Fruit fly (Drosophila melanogaster) whole organism, embryonic: Measurements from ENCODE around the gene Ir94a.

Experiments used
- ATbp ChIP-seq: fragments of 200-800 bp; sonication (Bioruptor generic); optimal IDR thresholded peaks from 2 replicates; lab custom pipeline; 2017; ENCODE audit warnings: missing biosample characterization, mild to moderate bottlenecking, missing genetic modification characterization, missing genetic modification reagents
- BtbVII ChIP-seq: fragments of 200-800 bp; sonication (Bioruptor generic); optimal IDR thresholded peaks from 3 replicates; lab custom pipeline; 2017; ENCODE audit warnings: missing biosample characterization, mild to moderate bottlenecking, missing genetic modification characterization
- CG10431 ChIP-seq: fragments of 200-800 bp; sonication (Bioruptor generic); optimal IDR thresholded peaks from 3 replicates; lab custom pipeline; 2018; ENCODE audit warnings: missing biosample characterization, mild to moderate bottlenecking, missing genetic modification characterization
- CG13123 ChIP-seq: fragments of 200-800 bp; sonication (Bioruptor generic); optimal IDR thresholded peaks from 2 replicates; lab custom pipeline; 2016; ENCODE audit warnings: missing biosample characterization, missing genetic modification characterization
- CG14014 ChIP-seq: fragments of 200-800 bp; sonication (Bioruptor generic); IDR thresholded peaks from 2 replicates; pipeline ENCODE4 v1.3.6; 2022; ENCODE audit warnings: missing biosample characterization, missing genetic modification characterization
- CG15011 ChIP-seq: fragments of 200-800 bp; sonication (Bioruptor generic); optimal IDR thresholded peaks from 3 replicates; lab custom pipeline; 2018; ENCODE audit warnings: missing biosample characterization, mild to moderate bottlenecking, missing genetic modification characterization
- CG15514 ChIP-seq: fragments of 200-800 bp; sonication (Bioruptor generic); optimal IDR thresholded peaks from 3 replicates; lab custom pipeline; 2017; ENCODE audit warnings: missing biosample characterization, missing genetic modification characterization, mild to moderate bottlenecking, moderate library complexity, missing genetic modification reagents
- CG16779 ChIP-seq: fragments of 200-800 bp; sonication (Bioruptor generic); IDR thresholded peaks from 2 replicates; pipeline ENCODE4 v1.3.6; 2022; ENCODE audit warnings: missing biosample characterization, missing genetic modification characterization
- CG17912 ChIP-seq: fragments of 200-800 bp; sonication (Bioruptor generic); optimal IDR thresholded peaks from 2 replicates; lab custom pipeline; 2018; ENCODE audit warnings: missing biosample characterization, mild to moderate bottlenecking, missing genetic modification characterization
- CG1792 ChIP-seq: fragments of 200-800 bp; sonication (Bioruptor generic); optimal IDR thresholded peaks from 2 replicates; lab custom pipeline; 2016; ENCODE audit warnings: missing biosample characterization, missing genetic modification characterization
- CG2120 ChIP-seq: fragments of 200-800 bp; sonication (Bioruptor generic); optimal IDR thresholded peaks from 3 replicates; lab custom pipeline; 2016; ENCODE audit warnings: missing biosample characterization, missing genetic modification characterization
- CG2199 ChIP-seq: fragments of 200-800 bp; sonication (Bioruptor generic); IDR thresholded peaks from 3 replicates; pipeline ENCODE4 v1.3.6; 2022; ENCODE audit warnings: missing biosample characterization, missing genetic modification characterization
- CG6175 ChIP-seq: fragments of 200-800 bp; sonication (Bioruptor generic); IDR thresholded peaks from 3 replicates; pipeline ENCODE4 v1.3.6; 2022; ENCODE audit warnings: missing biosample characterization, missing genetic modification characterization
- CkIIα-i1 ChIP-seq: fragments of 200-800 bp; sonication (Bioruptor generic); IDR thresholded peaks from 2 replicates; pipeline ENCODE4 v1.3.6; 2022; ENCODE audit warnings: missing biosample characterization, missing genetic modification characterization
- D ChIP-seq, 2 experiments: fragments of 200-800 bp in 1 of 2; fragments of >200 bp in 1 of 2; sonication (Bioruptor generic) in 1 of 2; optimal IDR thresholded peaks; 2 replicates in 1 of 2; 3 replicates in 1 of 2; lab custom pipeline; 2017; ENCODE audit warnings: mild to moderate bottlenecking in 1 of 2, missing biosample characterization in 1 of 2, missing genetic modification characterization in 1 of 2, missing genetic modification reagents in 1 of 2
- Dll ChIP-seq: fragments of 200-800 bp; sonication (Bioruptor generic); IDR thresholded peaks from 4 replicates; pipeline ENCODE4 v1.3.6; 2022; ENCODE audit warnings: missing biosample characterization, missing genetic modification characterization; ENCODE audit not compliant: partially characterized antibody
- Gug ChIP-seq: fragments of 200-800 bp; sonication (Bioruptor generic); IDR thresholded peaks from 4 replicates; pipeline ENCODE4 v1.3.6; 2022; ENCODE audit warnings: missing biosample characterization, missing genetic modification characterization
- Med ChIP-seq: fragments of 200-800 bp; sonication (Bioruptor generic); peaks from one replicate; lab custom pipeline; 2016; ENCODE audit warnings: missing biosample characterization, missing genetic modification characterization, mild to moderate bottlenecking, inconsistent platforms, moderate library complexity
- bsh ChIP-seq, 2 experiments: fragments of 200-800 bp; sonication (Bioruptor generic); optimal IDR thresholded peaks; 2 replicates each; lab custom pipeline; 2017 to 2018; ENCODE audit warnings: mild to moderate bottlenecking in 2 of 2, missing biosample characterization in 2 of 2, missing genetic modification characterization in 2 of 2, moderate library complexity in 1 of 2
- chm ChIP-seq: fragments of 200-800 bp; sonication (Bioruptor generic); IDR thresholded peaks from 2 replicates; pipeline ENCODE4 v1.3.6; 2022; ENCODE audit warnings: missing biosample characterization, missing genetic modification characterization
- ci ChIP-seq: fragments of 200-800 bp; sonication (Bioruptor generic); IDR thresholded peaks from 3 replicates; pipeline ENCODE4 v1.3.6; 2022; ENCODE audit warnings: missing biosample characterization, missing genetic modification characterization
- crol ChIP-seq: fragments of 200-800 bp; sonication (Bioruptor generic); IDR thresholded peaks from 2 replicates; pipeline ENCODE4 v1.3.6; 2022; ENCODE audit warnings: missing biosample characterization, missing genetic modification characterization
- crp ChIP-seq, 2 experiments: fragments of 200-800 bp; sonication (Bioruptor generic); optimal IDR thresholded peaks; 2 replicates in 1 of 2; 3 replicates in 1 of 2; lab custom pipeline; 2017; ENCODE audit warnings: missing biosample characterization in 2 of 2, missing genetic modification characterization in 2 of 2, mild to moderate bottlenecking in 1 of 2, moderate library complexity in 1 of 2
- dysf ChIP-seq: fragments of 200-800 bp; sonication (Bioruptor generic); IDR thresholded peaks from 3 replicates; pipeline ENCODE4 v1.3.6; 2022; ENCODE audit warnings: missing biosample characterization, missing genetic modification characterization
- esg ChIP-seq: fragments of 200-800 bp; sonication (Bioruptor generic); conservative IDR thresholded peaks from 2 replicates; pipeline ENCODE4 v1.3.6; 2022; ENCODE audit warnings: missing biosample characterization, missing genetic modification characterization
- gcm ChIP-seq: fragments of 200-800 bp; sonication (Bioruptor generic); optimal IDR thresholded peaks from 2 replicates; lab custom pipeline; 2019; ENCODE audit warnings: missing biosample characterization, mild to moderate bottlenecking, missing genetic modification characterization, moderate library complexity
- gsb-n ChIP-seq: fragments of 200-800 bp; sonication (Bioruptor generic); optimal IDR thresholded peaks from 3 replicates; lab custom pipeline; 2018; ENCODE audit warnings: missing biosample characterization, mild to moderate bottlenecking, missing genetic modification characterization
- gt ChIP-seq: fragments of 200-800 bp; sonication (Bioruptor generic); IDR thresholded peaks from 2 replicates; pipeline ENCODE4 v1.3.6; 2022; ENCODE audit warnings: missing biosample characterization, missing genetic modification characterization
- nerfin-1 ChIP-seq: fragments of 200-800 bp; sonication (Bioruptor generic); optimal IDR thresholded peaks from 3 replicates; lab custom pipeline; 2019; ENCODE audit warnings: missing biosample characterization, mild to moderate bottlenecking, missing genetic modification characterization, moderate library complexity
- oc ChIP-seq: fragments of 200-800 bp; sonication (Bioruptor generic); optimal IDR thresholded peaks from 2 replicates; lab custom pipeline; 2018; ENCODE audit warnings: missing biosample characterization, mild to moderate bottlenecking, missing genetic modification characterization, moderate library complexity
- sd ChIP-seq: fragments of 200-800 bp; sonication (Bioruptor generic); optimal IDR thresholded peaks from 3 replicates; lab custom pipeline; 2018; ENCODE audit warnings: missing biosample characterization, mild to moderate bottlenecking, missing genetic modification characterization, moderate library complexity
- sens ChIP-seq: fragments of 200-800 bp; sonication (Bioruptor generic); peaks from one replicate; lab custom pipeline; 2016; ENCODE audit warnings: missing biosample characterization, missing genetic modification characterization
- sens-2 ChIP-seq: fragments of 200-800 bp; sonication (Bioruptor generic); IDR thresholded peaks from 2 replicates; pipeline ENCODE4 v1.3.6; 2022; ENCODE audit warnings: missing biosample characterization, missing genetic modification characterization
- sima ChIP-seq: fragments of 200-800 bp; sonication (Bioruptor generic); optimal IDR thresholded peaks from 2 replicates; lab custom pipeline; 2016; ENCODE audit warnings: missing biosample characterization, missing genetic modification characterization
- tgo ChIP-seq: fragments of 200-800 bp; sonication (Bioruptor generic); IDR thresholded peaks from 3 replicates; pipeline ENCODE4 v1.3.6; 2022; ENCODE audit warnings: missing biosample characterization, missing genetic modification characterization
- wor ChIP-seq: fragments of 200-800 bp; sonication (Bioruptor generic); IDR thresholded peaks from 2 replicates; pipeline ENCODE4 v1.3.6; 2022; ENCODE audit warnings: missing biosample characterization, missing genetic modification characterization
- z ChIP-seq: fragments of 200-800 bp; sonication (Bioruptor generic); IDR thresholded peaks from 3 replicates; pipeline ENCODE4 v1.3.6; 2022; ENCODE audit warnings: missing biosample characterization, missing genetic modification characterization
- zen ChIP-seq: fragments of 200-800 bp; sonication (Bioruptor generic); optimal IDR thresholded peaks from 3 replicates; lab custom pipeline; 2018; ENCODE audit warnings: missing biosample characterization, mild to moderate bottlenecking, missing genetic modification characterization, moderate library complexity

The Ir94a gene

DNA sequence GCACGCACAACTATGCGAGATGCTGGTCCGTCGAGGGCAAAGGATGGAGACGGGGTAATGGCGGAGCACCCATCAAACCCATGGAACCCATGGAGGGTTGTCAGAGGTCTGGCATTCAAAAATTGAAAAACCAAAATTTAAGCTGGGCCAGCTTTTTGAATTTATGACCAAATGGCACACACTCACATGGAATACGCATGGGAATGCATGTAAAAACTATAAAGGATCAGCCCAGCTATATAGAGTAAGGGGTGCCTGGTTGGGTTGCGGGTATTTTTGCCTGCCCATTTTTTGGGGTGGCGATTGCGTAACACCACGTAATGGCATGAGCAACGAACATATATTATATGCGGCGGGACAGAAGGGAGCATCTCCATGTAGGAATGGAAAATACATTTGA lies 39.2 kb downstream of the Ir94a start:
- TF ChIP-seq sd (tag; lab: Kevin White, UChicago): peak; percentile 50
- peak; percentile 96 for TF ChIP-seq nerfin-1 (tag; lab: Kevin White, UChicago)
- peak; percentile 8 for TF ChIP-seq oc (tag; lab: Kevin White, UChicago)
- 0 out of 3 replicates have a peak, but pooled peaks have one; percentile 14 for TF ChIP-seq CG2199
- no peak for TF ChIP-seq CkIIα-i1 (GFP tag; lab: Robert Waterston, UW)
- peak; percentile 3 for TF ChIP-seq Med (GFP tag; lab: Kevin White, UChicago)
- TF ChIP-seq crol (GFP tag; lab: Robert Waterston, UW): 0 out of 2 replicates have a peak, but pooled peaks have one; percentile 30
- peak; percentile 18 for TF ChIP-seq CG10431 (GFP tag; lab: Kevin White, UChicago)
- 0 out of 3 replicates have a peak, but pooled peaks have one; percentile 14 for TF ChIP-seq dysf (GFP tag; lab: Robert Waterston, UW)
- TF ChIP-seq CG14014 (GFP tag; lab: Robert Waterston, UW): no peak
- TF ChIP-seq CG1792 (GFP tag; lab: Kevin White, UChicago): no peak
- TF ChIP-seq CG6175 (GFP tag; lab: Robert Waterston, UW): no peak
- no peak for TF ChIP-seq esg (GFP tag; lab: Robert Waterston, UW)
- peak; percentile 22 for TF ChIP-seq sens (GFP tag; lab: Kevin White, UChicago)
- TF ChIP-seq wor (GFP tag; lab: Robert Waterston, UW): no peak
- 0 out of 3 replicates have a peak, but pooled peaks have one; percentile 35 for TF ChIP-seq ci (GFP tag; lab: Robert Waterston, UW)

DNA sequence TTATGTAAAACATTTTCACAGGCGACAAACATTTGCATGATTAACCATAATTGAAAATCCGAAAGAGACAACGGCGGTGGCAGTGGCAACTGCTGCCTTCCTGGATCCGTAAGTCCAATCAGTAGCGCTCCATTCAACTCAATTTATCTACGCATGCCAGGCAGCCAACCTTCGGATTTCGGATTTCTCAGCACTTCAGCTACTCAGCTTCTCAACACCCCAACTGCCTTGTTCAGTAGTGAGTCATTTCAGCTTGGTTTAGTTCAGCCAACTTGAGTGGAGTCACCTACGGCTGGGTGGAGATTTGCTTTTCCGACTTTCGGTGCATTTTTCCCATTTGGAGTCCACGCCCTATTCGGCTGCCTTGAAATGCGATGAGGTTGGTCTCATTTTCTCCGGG lies 40.5 kb downstream of the Ir94a start:
- TF ChIP-seq CG15514 (GFP tag; lab: Kevin White, UChicago): no peak
- TF ChIP-seq ATbp (GFP tag; lab: Kevin White, UChicago): no peak
- no peak for TF ChIP-seq sima
- TF ChIP-seq CG15011 (GFP tag; lab: Kevin White, UChicago): no peak
- TF ChIP-seq gcm (GFP tag; lab: Kevin White, UChicago): no peak
- TF ChIP-seq zen (tag; lab: Kevin White, UChicago): no peak
- TF ChIP-seq CG17912 (GFP tag; lab: Kevin White, UChicago): no peak
- no peak for TF ChIP-seq BtbVII (GFP tag; lab: Kevin White, UChicago)
- no peak for TF ChIP-seq gt (GFP tag; lab: Robert Waterston, UW)
- TF ChIP-seq CG16779: no peak
- TF ChIP-seq CG2120 (GFP tag; lab: Kevin White, UChicago): no peak
- no peak for TF ChIP-seq sens-2 (GFP tag; lab: Robert Waterston, UW)
- TF ChIP-seq tgo (GFP tag; lab: Robert Waterston, UW): no peak
- TF ChIP-seq crp (GFP tag; optimal IDR thresholded peaks at IDR 0.05; lab: Kevin White, UChicago): no peak
- peak; percentile 57 for TF ChIP-seq chm (GFP tag; lab: Robert Waterston, UW)
- no peak for TF ChIP-seq CG13123
- no peak for TF ChIP-seq D (optimal IDR thresholded peaks at IDR 0.05; lab: Kevin White, UChicago)
- no peak for TF ChIP-seq D (GFP tag; optimal IDR thresholded peaks at IDR 0.05; lab: Kevin White, UChicago)
- no peak for TF ChIP-seq Dll (GFP tag; lab: Robert Waterston, UW)
- TF ChIP-seq z: peak; percentile 69; the same call in 1 of the 3 replicates
- TF ChIP-seq gsb-n (tag; lab: Kevin White, UChicago): peak; percentile 39

DNA sequence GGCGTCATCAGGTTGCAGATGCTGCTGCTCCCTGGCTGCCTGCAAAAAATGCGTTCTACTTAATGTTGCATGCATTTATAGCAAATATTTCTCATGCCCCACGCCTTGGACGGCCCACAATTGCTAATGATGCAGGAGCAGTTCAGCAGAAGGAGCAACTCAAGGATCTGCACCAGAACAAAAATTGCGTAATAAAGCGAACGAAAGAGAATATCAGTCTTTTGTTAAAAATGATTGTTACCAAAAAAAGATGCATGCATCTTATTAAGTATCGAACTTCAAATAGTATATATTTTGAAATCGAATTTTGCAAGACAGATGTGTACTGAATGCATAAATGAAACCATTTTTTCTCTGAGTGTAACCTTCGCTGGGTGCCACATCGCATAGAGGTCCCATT lies 45.0 kb downstream of the Ir94a start:
- TF ChIP-seq Gug (GFP tag; lab: Robert Waterston, UW) (no peak), bsh (GFP tag; optimal IDR thresholded peaks at IDR 0.05; lab: Kevin White, UChicago) (peak in 1 of 2 experiments; percentile 13)
